Worm (Caenorhabditis elegans) whole organism, mixed stage, embryonic: ENCODE measurements around the gene nhr-122.

Experiments used
- M03D4.4 ChIP-seq: sonication (generic microtip); optimal IDR thresholded peaks from 2 replicates; lab custom pipeline; 2017; ENCODE audit warnings: mild to moderate bottlenecking, missing genetic modification characterization, missing compliant biosample characterization
- blmp-1 ChIP-seq: fragments of 150-350 bp; optimal IDR thresholded peaks from 2 replicates; lab custom pipeline; 2014; ENCODE audit warnings: missing biosample characterization, missing genetic modification characterization
- ceh-43 ChIP-seq: fragments of 200-800 bp; sonication (Bioruptor generic); optimal IDR thresholded peaks from 2 replicates; lab custom pipeline; 2018; ENCODE audit warnings: mild to moderate bottlenecking, missing genetic modification characterization, moderate library complexity, missing compliant biosample characterization
- ces-1 ChIP-seq: fragments of 150-350 bp; optimal IDR thresholded peaks from 2 replicates; lab custom pipeline; 2014; ENCODE audit warnings: missing biosample characterization, missing genetic modification reagents, missing genetic modification characterization
- cnd-1 ChIP-seq: fragments of 200-800 bp; sonication (Bioruptor generic); optimal IDR thresholded peaks from 2 replicates; lab custom pipeline; 2018; ENCODE audit warnings: mild to moderate bottlenecking, missing genetic modification characterization, missing compliant biosample characterization
- drap-1 ChIP-seq: fragments of 200-800 bp; sonication (Bioruptor generic); optimal IDR thresholded peaks from 3 replicates; lab custom pipeline; 2018; ENCODE audit warnings: mild to moderate bottlenecking, missing genetic modification characterization, missing compliant biosample characterization
- elt-1 ChIP-seq: sonication (generic microtip); optimal IDR thresholded peaks from 2 replicates; lab custom pipeline; 2017; ENCODE audit warnings: missing genetic modification characterization, mild to moderate bottlenecking, missing compliant biosample characterization, antibody characterized with exemption, moderate library complexity, borderline replicate concordance; ENCODE audit not compliant: insufficient read depth
- elt-3 ChIP-seq: fragments of 150-350 bp; optimal IDR thresholded peaks from 2 replicates; lab custom pipeline; 2014; ENCODE audit warnings: missing biosample characterization, missing genetic modification characterization
- ham-2 ChIP-seq: fragments of 200-800 bp; sonication (Bioruptor generic); optimal IDR thresholded peaks from 2 replicates; lab custom pipeline; 2018; ENCODE audit warnings: mild to moderate bottlenecking, missing genetic modification characterization, missing compliant biosample characterization
- hlh-1 ChIP-seq: fragments of 150-350 bp; optimal IDR thresholded peaks from 2 replicates; lab custom pipeline; 2014; ENCODE audit warnings: missing biosample characterization, missing genetic modification reagents, missing genetic modification characterization
- lin-13 ChIP-seq: fragments of 150-350 bp; optimal IDR thresholded peaks from 2 replicates; lab custom pipeline; 2014; ENCODE audit warnings: missing biosample characterization, missing genetic modification characterization
- lin-32 ChIP-seq: fragments of 200-800 bp; sonication (Bioruptor generic); optimal IDR thresholded peaks from 2 replicates; lab custom pipeline; 2018; ENCODE audit warnings: mild to moderate bottlenecking, missing genetic modification characterization, missing compliant biosample characterization
- lsy-2 ChIP-seq: fragments of 150-350 bp; optimal IDR thresholded peaks from 2 replicates; lab custom pipeline; 2014; ENCODE audit warnings: missing biosample characterization, missing genetic modification characterization
- mab-5 ChIP-seq: fragments of 150-350 bp; optimal IDR thresholded peaks from 2 replicates; lab custom pipeline; 2014; ENCODE audit warnings: missing biosample characterization, missing genetic modification characterization
- mep-1 ChIP-seq: fragments of 150-350 bp; optimal IDR thresholded peaks from 2 replicates; lab custom pipeline; 2017; ENCODE audit warnings: missing biosample characterization, missing genetic modification reagents, missing genetic modification characterization, inconsistent platforms
- nhr-2 ChIP-seq: fragments of 150-350 bp; optimal IDR thresholded peaks from 2 replicates; lab custom pipeline; 2014; ENCODE audit warnings: missing biosample characterization, missing genetic modification characterization
- nhr-237 ChIP-seq: fragments of 150-350 bp; optimal IDR thresholded peaks from 2 replicates; lab custom pipeline; 2014; ENCODE audit warnings: missing biosample characterization, missing genetic modification characterization
- nhr-76 ChIP-seq: sonication (generic microtip); optimal IDR thresholded peaks from 2 replicates; lab custom pipeline; 2017; ENCODE audit warnings: missing biosample characterization, missing genetic modification characterization
- snpc-4 ChIP-seq: fragments of 150-350 bp; optimal IDR thresholded peaks from 2 replicates; lab custom pipeline; 2014; ENCODE audit warnings: missing biosample characterization, missing genetic modification characterization
- sptf-1 ChIP-seq: sonication (generic microtip); optimal IDR thresholded peaks from 2 replicates; lab custom pipeline; 2017; ENCODE audit warnings: mild to moderate bottlenecking, missing genetic modification characterization, moderate library complexity, missing compliant biosample characterization
- tbx-8 ChIP-seq: fragments of 200-800 bp; sonication (Bioruptor generic); optimal IDR thresholded peaks from 2 replicates; lab custom pipeline; 2018; ENCODE audit warnings: mild to moderate bottlenecking, missing genetic modification characterization, moderate library complexity, missing compliant biosample characterization
- unc-120 ChIP-seq: sonication (generic microtip); optimal IDR thresholded peaks from 2 replicates; lab custom pipeline; 2017; ENCODE audit warnings: missing genetic modification characterization, missing compliant biosample characterization; ENCODE audit not compliant: poor library complexity, severe bottlenecking
- unc-39 ChIP-seq: fragments of 150-350 bp; optimal IDR thresholded peaks from 2 replicates; lab custom pipeline; 2014; ENCODE audit warnings: missing biosample characterization, missing genetic modification characterization
- zip-8 ChIP-seq: fragments of 150-350 bp; optimal IDR thresholded peaks from 2 replicates; lab custom pipeline; 2014; ENCODE audit warnings: missing biosample characterization, missing genetic modification characterization
- ztf-11 ChIP-seq: fragments of 150-350 bp; optimal IDR thresholded peaks from 2 replicates; lab custom pipeline; 2014; ENCODE audit warnings: missing biosample characterization, missing genetic modification characterization

The nhr-122 gene

ce11 chrIV:1619519-1620311 lies 6.0 kb downstream of the nhr-122 start, which contains the start of gene nhr-92:
nhr-92 (plus strand) TSS chrIV:1620094.
- TF ChIP-seq blmp-1 (tag; lab: Kevin White, UChicago) (no peak), nhr-76 (tag; lab: Kevin White, UChicago) (no peak), zip-8 (tag; lab: Kevin White, UChicago) (no peak), snpc-4 (no peak), lin-13 (tag; lab: Kevin White, UChicago) (no peak), ztf-11 (no peak), nhr-2 (tag; lab: Kevin White, UChicago) (no peak), unc-120 (no peak), tbx-8 (no peak), drap-1 (GFP tag; lab: Kevin White, UChicago) (no peak), ham-2 (GFP tag; lab: Kevin White, UChicago) (no peak)

- TF ChIP-seq hlh-1 (tag; lab: Kevin White, UChicago), result peak; percentile 22
- TF ChIP-seq sptf-1 (tag; lab: Kevin White, UChicago), result no peak
- peak; percentile 47 for TF ChIP-seq ces-1 (GFP tag; lab: Kevin White, UChicago)
These were observed 10.0 kb downstream of the nhr-122 start, which contains the start of gene nhr-87 for ce11 chrIV:1623712-1624111. nhr-87 (plus strand) TSS chrIV:1624029.

- TF ChIP-seq mab-5 (no peak), nhr-237 (tag; lab: Kevin White, UChicago) (no peak), hlh-1 (tag; lab: Kevin White, UChicago) (no peak)
- TF ChIP-seq, all 35 proteins: peak for 0
These were observed 10.8 kb downstream of the nhr-122 start for ce11 chrIV:1624447-1624846.

- TF ChIP-seq elt-3 (no peak), mep-1 (no peak), sptf-1 (tag; lab: Kevin White, UChicago) (no peak), blmp-1 (tag; lab: Kevin White, UChicago) (no peak), zip-8 (tag; lab: Kevin White, UChicago) (no peak), elt-1 (tag; lab: Kevin White, UChicago) (no peak), cnd-1 (tag; lab: Kevin White, UChicago) (no peak), lsy-2 (tag; lab: Kevin White, UChicago) (no peak), tbx-8 (no peak), M03D4.4 (tag; lab: Kevin White, UChicago) (no peak), lin-32 (GFP tag; lab: Kevin White, UChicago) (no peak), unc-39 (no peak), drap-1 (GFP tag; lab: Kevin White, UChicago) (no peak), lin-13 (tag; lab: Kevin White, UChicago) (no peak)
These were observed 12.7 kb downstream of the nhr-122 start, which contains the start of gene nhr-146 for ce11 chrIV:1626342-1626855. nhr-146 (plus strand) TSS chrIV:1626805.

- TF ChIP-seq sptf-1 (tag; lab: Kevin White, UChicago), result no peak
- no peak for TF ChIP-seq nhr-2 (tag; lab: Kevin White, UChicago)
- TF ChIP-seq nhr-237 (tag; lab: Kevin White, UChicago), result no peak
- no peak for TF ChIP-seq zip-8 (tag; lab: Kevin White, UChicago)
- no peak for TF ChIP-seq ceh-43 (GFP tag; lab: Kevin White, UChicago)
These were observed 14.6 kb downstream of the nhr-122 start for ce11 chrIV:1628281-1628680.

- no peak for TF ChIP-seq ceh-43 (GFP tag; lab: Kevin White, UChicago)
These were observed 15.0 kb downstream of the nhr-122 start for ce11 chrIV:1628730-1629129.

ce11 chrIV:1631651-1632050 lies 18.0 kb downstream of the nhr-122 start, which contains the start of gene cpg-24:
cpg-24 (plus strand) TSS chrIV:1631951.
- TF ChIP-seq lsy-2 (tag; lab: Kevin White, UChicago) (peak; percentile 9), elt-1 (tag; lab: Kevin White, UChicago) (peak; percentile 4), blmp-1 (tag; lab: Kevin White, UChicago) (no peak)
